Fruit fly (Drosophila melanogaster) whole organism, embryonic: ENCODE measurements around the gene CG4438.

Experiments used
- Asciz ChIP-seq: fragments of 200-800 bp; sonication (Bioruptor generic); optimal IDR thresholded peaks from 2 replicates; lab custom pipeline; 2017; ENCODE audit warnings: missing biosample characterization, mild to moderate bottlenecking, missing genetic modification characterization, missing genetic modification reagents
- CG10147 ChIP-seq: fragments of 200-800 bp; sonication (Bioruptor generic); optimal IDR thresholded peaks from 2 replicates; lab custom pipeline; 2019; ENCODE audit warnings: missing biosample characterization, mild to moderate bottlenecking, missing genetic modification characterization, moderate library complexity
- CG1233 ChIP-seq: fragments of 200-800 bp; sonication (Bioruptor generic); optimal IDR thresholded peaks from 4 replicates; lab custom pipeline; 2018; ENCODE audit warnings: missing biosample characterization, mild to moderate bottlenecking, missing genetic modification characterization
- CG18262 ChIP-seq: fragments of 200-800 bp; optimal IDR thresholded peaks from 3 replicates; lab custom pipeline; 2019; ENCODE audit warnings: missing biosample characterization, mild to moderate bottlenecking, missing genetic modification characterization, moderate library complexity
- CG18599 ChIP-seq: fragments of 200-800 bp; sonication (Bioruptor generic); optimal IDR thresholded peaks from 3 replicates; lab custom pipeline; 2017; ENCODE audit warnings: missing biosample characterization, missing genetic modification characterization, mild to moderate bottlenecking, moderate library complexity, missing genetic modification reagents
- CG2202 ChIP-seq: fragments of 200-800 bp; sonication (Bioruptor generic); optimal IDR thresholded peaks from 2 replicates; lab custom pipeline; 2018; ENCODE audit warnings: missing biosample characterization, mild to moderate bottlenecking, missing genetic modification characterization
- CG2678 ChIP-seq: fragments of 200-800 bp; sonication (Bioruptor generic); optimal IDR thresholded peaks from 3 replicates; lab custom pipeline; 2019; ENCODE audit warnings: missing biosample characterization, mild to moderate bottlenecking, missing genetic modification characterization, moderate library complexity
- CG2875 ChIP-seq: fragments of 200-800 bp; sonication (Bioruptor generic); optimal IDR thresholded peaks from 2 replicates; lab custom pipeline; 2017; ENCODE audit warnings: missing biosample characterization, mild to moderate bottlenecking, missing genetic modification characterization, missing genetic modification reagents
- CG3838 ChIP-seq: fragments of 200-800 bp; sonication (Bioruptor generic); optimal IDR thresholded peaks from 3 replicates; lab custom pipeline; 2016; ENCODE audit warnings: missing biosample characterization, missing genetic modification characterization
- CG4328 ChIP-seq: fragments of 200-800 bp; sonication (Bioruptor generic); optimal IDR thresholded peaks from 3 replicates; lab custom pipeline; 2017; ENCODE audit warnings: missing biosample characterization, missing genetic modification reagents, missing genetic modification characterization
- CG4360 ChIP-seq: fragments of 200-800 bp; sonication (Bioruptor generic); IDR thresholded peaks from 2 replicates; pipeline ENCODE4 v1.3.6; 2022; ENCODE audit warnings: missing biosample characterization, missing genetic modification characterization
- CG4404 ChIP-seq: fragments of 200-800 bp; sonication (Bioruptor generic); IDR thresholded peaks from 2 replicates; pipeline ENCODE4 v1.3.6; 2022; ENCODE audit warnings: missing biosample characterization, missing genetic modification characterization
- CG6813 ChIP-seq: fragments of 200-800 bp; sonication (Bioruptor generic); optimal IDR thresholded peaks from 2 replicates; lab custom pipeline; 2017; ENCODE audit warnings: missing biosample characterization, missing genetic modification characterization, mild to moderate bottlenecking, moderate library complexity, missing genetic modification reagents
- CG8388 ChIP-seq: fragments of 200-800 bp; sonication (Bioruptor generic); optimal IDR thresholded peaks from 2 replicates; lab custom pipeline; 2019; ENCODE audit warnings: missing biosample characterization, mild to moderate bottlenecking, missing genetic modification characterization, moderate library complexity
- Camta ChIP-seq: fragments of 200-800 bp; sonication (Bioruptor generic); optimal IDR thresholded peaks from 2 replicates; lab custom pipeline; 2016; ENCODE audit warnings: missing biosample characterization, missing genetic modification characterization
- Doc3 ChIP-seq: fragments of 200-800 bp; sonication (Bioruptor generic); IDR thresholded peaks from 3 replicates; pipeline ENCODE4 v1.3.6; 2022; ENCODE audit warnings: missing biosample characterization, missing genetic modification characterization; ENCODE audit not compliant: partially characterized antibody
- Dp ChIP-seq: fragments of 200-800 bp; sonication (Bioruptor generic); optimal IDR thresholded peaks from 2 replicates; lab custom pipeline; 2018; ENCODE audit warnings: missing biosample characterization, mild to moderate bottlenecking, missing genetic modification characterization, moderate library complexity
- Ets65A ChIP-seq: fragments of 200-800 bp; sonication (Bioruptor generic); peaks from one replicate; lab custom pipeline; 2016; ENCODE audit warnings: missing biosample characterization, missing genetic modification characterization
- Meics ChIP-seq: fragments of 200-800 bp; sonication (Bioruptor generic); optimal IDR thresholded peaks from 2 replicates; lab custom pipeline; 2017; ENCODE audit warnings: missing biosample characterization, mild to moderate bottlenecking, missing genetic modification characterization
- Nf-YC ChIP-seq: fragments of 200-800 bp; optimal IDR thresholded peaks from 3 replicates; lab custom pipeline; 2019; ENCODE audit warnings: missing biosample characterization, mild to moderate bottlenecking, missing genetic modification characterization, moderate library complexity
- NfI ChIP-seq: fragments of 200-800 bp; sonication (Bioruptor generic); optimal IDR thresholded peaks from 3 replicates; lab custom pipeline; 2018; ENCODE audit warnings: missing biosample characterization, mild to moderate bottlenecking, missing genetic modification characterization, moderate library complexity
- Pdp1 ChIP-seq, 2 experiments: fragments of 200-800 bp; sonication (Bioruptor generic); optimal IDR thresholded peaks; 3 replicates each; lab custom pipeline; 2016; ENCODE audit warnings: missing biosample characterization in 2 of 2, missing genetic modification characterization in 2 of 2, mild to moderate bottlenecking in 1 of 2, moderate library complexity in 1 of 2
- Sox102F ChIP-seq: fragments of 200-800 bp; sonication (Bioruptor generic); optimal IDR thresholded peaks from 2 replicates; lab custom pipeline; 2018; ENCODE audit warnings: missing biosample characterization, mild to moderate bottlenecking, missing genetic modification characterization, moderate library complexity
- Tbp ChIP-seq: fragments of >200 bp; optimal IDR thresholded peaks from 2 replicates; lab custom pipeline; 2018; ENCODE audit warnings: missing biosample characterization, missing genetic modification characterization
- al ChIP-seq: fragments of 200-800 bp; sonication (Bioruptor generic); IDR thresholded peaks from 2 replicates; pipeline ENCODE4 v1.3.6; 2022; ENCODE audit warnings: missing biosample characterization, missing genetic modification characterization
- cad ChIP-seq: fragments of >200 bp; optimal IDR thresholded peaks from 2 replicates; lab custom pipeline; 2017; ENCODE audit warnings: missing biosample characterization, missing genetic modification characterization
- caup ChIP-seq: fragments of 200-800 bp; sonication (Bioruptor generic); optimal IDR thresholded peaks from 3 replicates; lab custom pipeline; 2017; ENCODE audit warnings: missing biosample characterization, mild to moderate bottlenecking, missing genetic modification characterization, moderate library complexity; ENCODE audit not compliant: severe bottlenecking
- crc ChIP-seq: fragments of 200-800 bp; sonication (Bioruptor generic); optimal IDR thresholded peaks from 2 replicates; lab custom pipeline; 2016; ENCODE audit warnings: missing biosample characterization, missing genetic modification characterization
- dpn ChIP-seq, 2 experiments: fragments of 200-800 bp; sonication (Bioruptor generic); optimal IDR thresholded peaks; 3 replicates each; lab custom pipeline; 2016; ENCODE audit warnings: missing biosample characterization in 2 of 2, missing genetic modification characterization in 2 of 2
- dysf ChIP-seq: fragments of 200-800 bp; sonication (Bioruptor generic); IDR thresholded peaks from 3 replicates; pipeline ENCODE4 v1.3.6; 2022; ENCODE audit warnings: missing biosample characterization, missing genetic modification characterization
- gfzf ChIP-seq: fragments of 200-800 bp; sonication (Bioruptor generic); optimal IDR thresholded peaks from 2 replicates; lab custom pipeline; 2016; ENCODE audit warnings: missing biosample characterization, mild to moderate bottlenecking, missing genetic modification characterization, moderate library complexity
- gt ChIP-seq: fragments of 200-800 bp; sonication (Bioruptor generic); IDR thresholded peaks from 2 replicates; pipeline ENCODE4 v1.3.6; 2022; ENCODE audit warnings: missing biosample characterization, missing genetic modification characterization
- jigr1 ChIP-seq: fragments of 200-800 bp; sonication (Bioruptor generic); IDR thresholded peaks from 3 replicates; pipeline ENCODE4 v1.3.6; 2022; ENCODE audit warnings: missing biosample characterization, missing genetic modification characterization
- oc ChIP-seq: fragments of 200-800 bp; sonication (Bioruptor generic); optimal IDR thresholded peaks from 2 replicates; lab custom pipeline; 2018; ENCODE audit warnings: missing biosample characterization, mild to moderate bottlenecking, missing genetic modification characterization, moderate library complexity
- pzg ChIP-seq: fragments of 200-800 bp; sonication (Bioruptor generic); optimal IDR thresholded peaks from 3 replicates; lab custom pipeline; 2018; ENCODE audit warnings: missing biosample characterization, mild to moderate bottlenecking, missing genetic modification characterization, moderate library complexity
- ranshi ChIP-seq: fragments of 200-800 bp; sonication (Bioruptor generic); IDR thresholded peaks from 2 replicates; pipeline ENCODE4 v1.3.6; 2022; ENCODE audit warnings: missing biosample characterization, missing genetic modification characterization
- zen ChIP-seq: fragments of 200-800 bp; sonication (Bioruptor generic); optimal IDR thresholded peaks from 3 replicates; lab custom pipeline; 2018; ENCODE audit warnings: missing biosample characterization, mild to moderate bottlenecking, missing genetic modification characterization, moderate library complexity

Gene CG4438

dm6 chr2L:9426534-9426933 is 28.7 kb upstream of the CG4438 start, which contains the start of gene Fbp2:
TSS of gene Fbp2 (plus strand) at chr2L:9426784.
- TF ChIP-seq Sox102F (GFP tag; lab: Kevin White, UChicago) (no peak), NfI (no peak), CG2678 (tag; lab: Kevin White, UChicago) (no peak), Asciz (GFP tag; lab: Kevin White, UChicago) (no peak), CG4360 (GFP tag; lab: Robert Waterston, UW) (no peak), Pdp1 (GFP tag; optimal IDR thresholded peaks at IDR 0.05; lab: Kevin White, UChicago) (peak in 1 of 2 experiments; percentile 77), dpn (GFP tag; optimal IDR thresholded peaks at IDR 0.05; lab: Kevin White, UChicago) (no peak)
- TF ChIP-seq, all 482 proteins: peak for 1

- TF ChIP-seq Dp (GFP tag; lab: Kevin White, UChicago) (no peak), al (GFP tag; lab: Robert Waterston, UW) (no peak), CG1233 (GFP tag; lab: Kevin White, UChicago) (no peak), Ets65A (GFP tag; lab: Kevin White, UChicago) (peak; percentile 50), CG6813 (GFP tag; lab: Kevin White, UChicago) (no peak)
Measured at dm6 chr2L:9424193-9424592, 26.4 kb upstream of the CG4438 start.

- TF ChIP-seq Nf-YC (tag; lab: Kevin White, UChicago) (no peak), Meics (GFP tag; lab: Kevin White, UChicago) (no peak), CG18599 (GFP tag; lab: Kevin White, UChicago) (no peak), CG3838 (GFP tag; lab: Kevin White, UChicago) (no peak), ranshi (no peak), CG10147 (GFP tag; lab: Kevin White, UChicago) (no peak), zen (peak; percentile 52), pzg (GFP tag; lab: Kevin White, UChicago) (no peak), dysf (GFP tag; lab: Robert Waterston, UW) (peak; percentile 38; the same call in 1 of the 3 replicates), CG2875 (GFP tag; lab: Kevin White, UChicago) (no peak), oc (tag; lab: Kevin White, UChicago) (no peak), Camta (GFP tag; lab: Kevin White, UChicago) (no peak), jigr1 (GFP tag; lab: Robert Waterston, UW) (no peak), crc (GFP tag; lab: Kevin White, UChicago) (no peak), CG8388 (GFP tag; lab: Kevin White, UChicago) (no peak), cad (GFP tag; lab: Kevin White, UChicago) (peak; percentile 64), gfzf (GFP tag; lab: Kevin White, UChicago) (no peak), caup (no peak), CG4404 (GFP tag; lab: Robert Waterston, UW) (no peak), CG18262 (tag; lab: Kevin White, UChicago) (no peak), Doc3 (no peak), CG2202 (no peak), Tbp (GFP tag; lab: Kevin White, UChicago) (no peak), gt (GFP tag; lab: Robert Waterston, UW) (no peak), CG4328 (GFP tag; lab: Kevin White, UChicago) (no peak)
Measured at dm6 chr2L:9421312-9421711, 23.5 kb upstream of the CG4438 start.
